Worm (Caenorhabditis elegans) whole organism, young adult: ENCODE data around the gene orc-4.

Experiments used
- B0035.1 ChIP-seq: sonication (generic microtip); optimal IDR thresholded peaks from 2 replicates; lab custom pipeline; 2016; ENCODE audit warnings: missing genetic modification characterization, mild to moderate bottlenecking, missing compliant biosample characterization, missing genotype, missing genetic modification reagents
- C17E4.6 ChIP-seq: fragments of 200-800 bp; sonication (Bioruptor generic); IDR thresholded peaks from 2 replicates; pipeline ENCODE4 v1.3.6; 2022; ENCODE audit warnings: missing genetic modification reagents, missing genetic modification characterization, missing compliant biosample characterization
- F49E8.2 ChIP-seq: sonication (generic microtip); optimal IDR thresholded peaks from 3 replicates; lab custom pipeline; 2017; ENCODE audit warnings: missing genetic modification characterization, mild to moderate bottlenecking, missing compliant biosample characterization, antibody characterized with exemption, moderate library complexity; ENCODE audit not compliant: insufficient read depth
- F57C9.4 ChIP-seq: sonication (generic microtip); optimal IDR thresholded peaks from 2 replicates; lab custom pipeline; 2017; ENCODE audit warnings: mild to moderate bottlenecking, missing genetic modification characterization, missing compliant biosample characterization
- K12H6.12 ChIP-seq: fragments of 200-800 bp; sonication (Bioruptor generic); optimal IDR thresholded peaks from 2 replicates; lab custom pipeline; 2018; ENCODE audit warnings: mild to moderate bottlenecking, missing genetic modification characterization, missing compliant biosample characterization
- T07F8.4 ChIP-seq: sonication (generic microtip); optimal IDR thresholded peaks from 2 replicates; lab custom pipeline; 2016; ENCODE audit warnings: mild to moderate bottlenecking, missing genetic modification characterization, moderate library complexity, missing compliant biosample characterization
- Y53F4B.3 ChIP-seq: fragments of 200-800 bp; sonication (Bioruptor generic); IDR thresholded peaks from 2 replicates; pipeline ENCODE4 v1.3.6; 2022; ENCODE audit warnings: missing genetic modification reagents, missing genetic modification characterization, missing compliant biosample characterization
- Y53G8AR.9 ChIP-seq: fragments of 200-800 bp; sonication (Bioruptor generic); conservative IDR thresholded peaks from 2 replicates; pipeline ENCODE4 v1.3.6; 2022; ENCODE audit warnings: missing genetic modification reagents, missing genetic modification characterization, missing compliant biosample characterization
- attf-6 ChIP-seq: fragments of 200-800 bp; sonication (Bioruptor generic); IDR thresholded peaks from 2 replicates; pipeline ENCODE4 v1.3.6; 2022; ENCODE audit warnings: missing genetic modification reagents, missing genetic modification characterization, missing compliant biosample characterization
- bed-1 ChIP-seq: fragments of 200-800 bp; sonication (Bioruptor generic); IDR thresholded peaks from 2 replicates; pipeline ENCODE4 v1.3.6; 2022; ENCODE audit warnings: missing genetic modification reagents, missing genetic modification characterization, missing compliant biosample characterization
- bed-2 ChIP-seq: fragments of 200-800 bp; sonication (Bioruptor generic); IDR thresholded peaks from 2 replicates; pipeline ENCODE4 v1.3.6; 2022; ENCODE audit warnings: missing genetic modification reagents, missing genetic modification characterization, missing compliant biosample characterization
- ceh-40 ChIP-seq: fragments of 200-800 bp; sonication (Bioruptor generic); IDR thresholded peaks from 2 replicates; pipeline ENCODE4 v1.3.6; 2022; ENCODE audit warnings: missing genetic modification characterization, missing compliant biosample characterization
- chd-7 ChIP-seq: sonication (generic microtip); optimal IDR thresholded peaks from 2 replicates; lab custom pipeline; 2016; ENCODE audit warnings: mild to moderate bottlenecking, missing genetic modification characterization, moderate library complexity, missing compliant biosample characterization
- egl-18 ChIP-seq: fragments of 200-800 bp; sonication (Bioruptor generic); IDR thresholded peaks from 2 replicates; pipeline ENCODE4 v1.3.6; 2022; ENCODE audit warnings: missing genetic modification reagents, missing genetic modification characterization, missing compliant biosample characterization
- ekl-4 ChIP-seq: fragments of 200-800 bp; sonication (Bioruptor generic); IDR thresholded peaks from 2 replicates; pipeline ENCODE4 v1.3.6; 2022; ENCODE audit warnings: missing genetic modification reagents, missing genetic modification characterization, missing compliant biosample characterization
- ets-4 ChIP-seq: fragments of 200-800 bp; sonication (Bioruptor generic); optimal IDR thresholded peaks from 2 replicates; lab custom pipeline; 2018; ENCODE audit warnings: mild to moderate bottlenecking, missing genetic modification characterization, missing compliant biosample characterization
- gei-17 ChIP-seq: fragments of 200-800 bp; sonication (Bioruptor generic); optimal IDR thresholded peaks from 2 replicates; lab custom pipeline; 2018; ENCODE audit warnings: mild to moderate bottlenecking, missing genetic modification characterization, missing compliant biosample characterization
- him-1 ChIP-seq: sonication (generic microtip); optimal IDR thresholded peaks from 2 replicates; lab custom pipeline; 2016; ENCODE audit warnings: missing genotype, missing genetic modification reagents, missing genetic modification characterization, missing compliant biosample characterization
- hlh-26 ChIP-seq: fragments of 200-800 bp; sonication (Bioruptor generic); conservative IDR thresholded peaks from 2 replicates; pipeline ENCODE4 v1.3.6; 2022; ENCODE audit warnings: missing genetic modification reagents, missing genetic modification characterization, missing compliant biosample characterization
- hmg-1.2 ChIP-seq: fragments of 200-800 bp; sonication (Bioruptor generic); IDR thresholded peaks from 2 replicates; pipeline ENCODE4 v1.3.6; 2022; ENCODE audit warnings: missing genetic modification reagents, missing genetic modification characterization, missing compliant biosample characterization
- hsf-1 ChIP-seq: fragments of 200-800 bp; sonication (Bioruptor generic); IDR thresholded peaks from 2 replicates; pipeline ENCODE4 v1.3.6; 2022; ENCODE audit warnings: missing genetic modification reagents, missing genetic modification characterization, missing compliant biosample characterization
- lin-26 ChIP-seq: fragments of 200-800 bp; sonication (Bioruptor generic); IDR thresholded peaks from 2 replicates; pipeline ENCODE4 v1.3.6; 2022; ENCODE audit warnings: missing genetic modification reagents, missing genetic modification characterization, missing compliant biosample characterization
- lin-54 ChIP-seq: fragments of 200-800 bp; sonication (Bioruptor generic); optimal IDR thresholded peaks from 2 replicates; lab custom pipeline; 2018; ENCODE audit warnings: mild to moderate bottlenecking, missing genetic modification characterization, missing compliant biosample characterization
- lsy-27 ChIP-seq: sonication (generic microtip); optimal IDR thresholded peaks from 2 replicates; lab custom pipeline; 2017; ENCODE audit warnings: missing genetic modification characterization, mild to moderate bottlenecking, missing compliant biosample characterization, antibody characterized with exemption, missing genotype, borderline replicate concordance; ENCODE audit not compliant: insufficient read depth
- madf-10 ChIP-seq: sonication (generic microtip); optimal IDR thresholded peaks from 2 replicates; lab custom pipeline; 2016; ENCODE audit warnings: mild to moderate bottlenecking, missing genetic modification characterization, missing compliant biosample characterization
- madf-3 ChIP-seq: fragments of 200-800 bp; sonication (Bioruptor generic); IDR thresholded peaks from 2 replicates; pipeline ENCODE4 v1.3.6; 2022; ENCODE audit warnings: missing genetic modification reagents, missing genetic modification characterization, missing compliant biosample characterization
- madf-6 ChIP-seq: fragments of 200-800 bp; sonication (Bioruptor generic); IDR thresholded peaks from 2 replicates; pipeline ENCODE4 v1.3.6; 2022; ENCODE audit warnings: missing genetic modification reagents, missing genetic modification characterization, missing compliant biosample characterization
- nfya-2 ChIP-seq: fragments of 200-800 bp; sonication (Bioruptor generic); IDR thresholded peaks from 2 replicates; pipeline ENCODE4 v1.3.6; 2022; ENCODE audit warnings: missing genetic modification reagents, missing genetic modification characterization, missing compliant biosample characterization
- nhr-80 ChIP-seq: sonication (generic microtip); optimal IDR thresholded peaks from 2 replicates; lab custom pipeline; 2016; ENCODE audit warnings: missing genetic modification characterization, missing compliant biosample characterization
- nhr-90 ChIP-seq: sonication (generic microtip); optimal IDR thresholded peaks from 2 replicates; lab custom pipeline; 2016; ENCODE audit warnings: missing genotype, mild to moderate bottlenecking, missing genetic modification characterization, missing compliant biosample characterization
- pbrm-1 ChIP-seq: fragments of 200-800 bp; sonication (Bioruptor generic); IDR thresholded peaks from 2 replicates; pipeline ENCODE4 v1.3.6; 2022; ENCODE audit warnings: missing genetic modification reagents, missing genetic modification characterization, missing compliant biosample characterization
- rpc-1 ChIP-seq, 2 experiments: fragments of 150-350 bp in 1 of 2; sonication (generic microtip) in 1 of 2; optimal IDR thresholded peaks; 2 replicates each; lab custom pipeline; 2014 to 2018; ENCODE audit warnings: missing biosample characterization in 1 of 2, missing genetic modification characterization in 1 of 2, missing genetic modification reagents in 1 of 2, missing genotype in 1 of 2
- sdz-38 ChIP-seq: sonication (generic microtip); optimal IDR thresholded peaks from 2 replicates; lab custom pipeline; 2016; ENCODE audit warnings: missing genotype, missing genetic modification characterization, missing compliant biosample characterization
- snpc-3.4 ChIP-seq: sonication (generic microtip); optimal IDR thresholded peaks from 2 replicates; lab custom pipeline; 2017; ENCODE audit warnings: missing genetic modification characterization, mild to moderate bottlenecking, missing compliant biosample characterization, antibody characterized with exemption, moderate library complexity, missing genotype, missing genetic modification reagents
- snpc-4 ChIP-seq, 5 experiments: fragments of 150-350 bp in 1 of 5; sonication (generic microtip) in 4 of 5; optimal IDR thresholded peaks; 2 replicates each; lab custom pipeline; 2014 to 2018; ENCODE audit warnings: missing genetic modification characterization in 5 of 5, missing biosample characterization in 3 of 5, antibody characterized with exemption in 2 of 5, mild to moderate bottlenecking in 2 of 5, missing compliant biosample characterization in 2 of 5, missing genotype in 2 of 5, moderate library complexity in 2 of 5, missing genetic modification reagents in 1 of 5
- sptf-2 ChIP-seq: fragments of 200-800 bp; sonication (Bioruptor generic); optimal IDR thresholded peaks from 2 replicates; lab custom pipeline; 2018; ENCODE audit warnings: mild to moderate bottlenecking, missing genetic modification characterization, missing compliant biosample characterization
- tbp1 ChIP-seq: fragments of 200-800 bp; sonication (Bioruptor generic); optimal IDR thresholded peaks from 2 replicates; lab custom pipeline; 2018; ENCODE audit warnings: mild to moderate bottlenecking, missing genetic modification characterization, missing compliant biosample characterization
- ztf-18 ChIP-seq: sonication (generic microtip); optimal IDR thresholded peaks from 2 replicates; lab custom pipeline; 2016; ENCODE audit warnings: missing genotype, mild to moderate bottlenecking, missing genetic modification characterization, missing compliant biosample characterization
- ztf-22 ChIP-seq: fragments of 200-800 bp; sonication (Bioruptor generic); optimal IDR thresholded peaks from 2 replicates; lab custom pipeline; 2018; ENCODE audit warnings: mild to moderate bottlenecking, missing genetic modification characterization, moderate library complexity, missing compliant biosample characterization
- ztf-26 ChIP-seq: sonication (generic microtip); optimal IDR thresholded peaks from 2 replicates; lab custom pipeline; 2017; ENCODE audit warnings: missing genetic modification characterization, missing compliant biosample characterization

The orc-4 gene

ce11 chrIII:10634034-10634433 is 11.9 kb upstream of the orc-4 start (continued):
- TF ChIP-seq lsy-27 (tag; lab: Kevin White, UChicago) (no peak), ets-4 (peak; percentile 46), nhr-80 (peak; percentile 71), him-1 (tag; lab: Kevin White, UChicago) (no peak), lin-26 (GFP tag; lab: Robert Waterston, UW) (0 out of 2 replicates have a peak, but pooled peaks have one; percentile 31), nhr-90 (tag; lab: Kevin White, UChicago) (peak; percentile 9), ztf-18 (tag; lab: Kevin White, UChicago) (peak; percentile 44), egl-18 (GFP tag; lab: Robert Waterston, UW) (no peak), F57C9.4 (tag; lab: Kevin White, UChicago) (peak; percentile 16), F49E8.2 (tag; lab: Kevin White, UChicago) (no peak), bed-1 (GFP tag; lab: Robert Waterston, UW) (no peak), attf-6 (GFP tag; lab: Robert Waterston, UW) (no peak), C17E4.6 (no peak), hlh-26 (GFP tag; lab: Robert Waterston, UW) (no peak), hsf-1 (GFP tag; lab: Robert Waterston, UW) (no peak), snpc-4 (GFP tag; optimal IDR thresholded peaks at IDR 0.05; lab: Kevin White, UChicago) (peak; percentile 41), snpc-4 (tag; optimal IDR thresholded peaks at IDR 0.05; lab: Kevin White, UChicago) (peak; percentile 3 to 69 (median 62)), madf-3 (GFP tag; lab: Robert Waterston, UW) (0 out of 2 replicates have a peak, but pooled peaks have one; percentile 20), ztf-26 (tag; lab: Kevin White, UChicago) (no peak), gei-17 (GFP tag; lab: Kevin White, UChicago) (peak; percentile 27), T07F8.4 (tag; lab: Kevin White, UChicago) (no peak), Y53G8AR.9 (GFP tag; lab: Robert Waterston, UW) (no peak), K12H6.12 (tag; lab: Kevin White, UChicago) (peak; percentile 84), B0035.1 (no peak), sdz-38 (tag; lab: Kevin White, UChicago) (no peak), tbp1 (GFP tag; lab: Kevin White, UChicago) (peak; percentile 21), madf-10 (peak; percentile 35), Y53F4B.3 (GFP tag; lab: Robert Waterston, UW) (no peak), snpc-3.4 (tag; lab: Kevin White, UChicago) (no peak), hmg-1.2 (peak; percentile 92), pbrm-1 (peak; percentile 59), madf-6 (GFP tag; lab: Robert Waterston, UW) (peak; percentile 13; the same call in 1 of the 2 replicates), chd-7 (peak; percentile 47), ztf-22 (peak; percentile 17), bed-2 (GFP tag; lab: Robert Waterston, UW) (peak; percentile 63; the same call in 1 of the 2 replicates), nfya-2 (GFP tag; lab: Robert Waterston, UW) (no peak), lin-54 (peak; percentile 32), rpc-1 (optimal IDR thresholded peaks at IDR 0.05; lab: Kevin White, UChicago) (no peak), rpc-1 (tag; optimal IDR thresholded peaks at IDR 0.05; lab: Kevin White, UChicago) (no peak), ceh-40 (GFP tag; lab: Robert Waterston, UW) (no peak), sptf-2 (GFP tag; lab: Kevin White, UChicago) (peak; percentile 39), ekl-4 (GFP tag; lab: Robert Waterston, UW) (peak; percentile 43; the same call in 1 of the 2 replicates)
